Fruit fly (Drosophila melanogaster): Measurements from ENCODE around the gene JMJD5.
A peak's percentile ranks its signal among the peaks of the same experiment; 100 is the strongest.

JMJD5 gene

DNA sequence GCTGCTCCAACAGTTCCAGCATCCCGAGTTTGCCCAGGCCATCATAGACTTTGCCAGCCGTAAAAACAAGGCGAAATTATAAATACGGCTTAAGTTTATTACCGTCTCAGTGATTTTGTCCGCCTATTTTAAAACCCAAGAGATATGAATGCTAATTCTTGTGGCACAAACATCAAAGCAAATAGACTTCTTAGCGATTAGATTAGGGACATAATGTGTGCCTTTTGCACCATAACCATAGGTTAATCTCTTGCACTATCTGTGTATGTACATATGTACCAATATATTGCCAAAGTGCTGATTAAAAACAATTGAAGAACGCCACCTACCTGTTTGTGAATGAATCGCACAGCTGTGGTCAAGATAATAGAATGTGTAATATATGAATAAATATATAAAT lies 11.1 kb upstream of the JMJD5 start:
- TF ChIP-seq CG5204 (GFP tag; optimal IDR thresholded peaks at IDR 0.05) (no peak), pad (GFP tag; optimal IDR thresholded peaks at IDR 0.05) (no peak), CG14711 (tag; optimal IDR thresholded peaks at IDR 0.05) (no peak), CG12768 (GFP tag; optimal IDR thresholded peaks at IDR 0.05) (no peak)

DNA sequence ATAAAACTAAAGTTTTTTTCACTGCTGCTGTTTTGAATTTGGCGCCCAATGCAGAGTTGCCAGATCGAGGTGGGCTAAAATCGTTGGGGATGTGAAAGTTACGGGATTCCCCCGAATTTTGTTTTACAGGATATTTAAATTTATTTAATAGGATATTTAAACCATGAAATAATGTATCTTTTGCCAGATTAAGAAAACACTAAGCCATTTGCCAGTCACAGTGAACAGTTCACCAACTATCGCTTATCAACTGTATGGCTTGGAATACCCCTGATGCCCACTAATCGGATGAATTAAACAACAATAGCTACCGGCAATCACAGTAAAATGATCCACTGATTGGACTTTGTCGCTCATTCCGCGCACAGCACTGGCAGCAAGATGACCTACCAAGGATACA lies 9.9 kb upstream of the JMJD5 start, which contains the start of gene Dci:
TSS of gene Dci (plus strand) at position 286 of the 400 bp plus-strand sequence.
- TF ChIP-seq kay (GFP tag; ENCODE audit: borderline replicate concordance): peak; percentile 77
- peak; percentile 31 for TF ChIP-seq tj (GFP tag; optimal IDR thresholded peaks at IDR 0.05)
- no peak for TF ChIP-seq cic (GFP tag; optimal IDR thresholded peaks at IDR 0.05)
- TF ChIP-seq ovo (GFP tag; optimal IDR thresholded peaks at IDR 0.05): peak; percentile 52
- no peak for TF ChIP-seq CG7045 (GFP tag; optimal IDR thresholded peaks at IDR 0.05)
- peak; percentile 49 for TF ChIP-seq CG11617 (GFP tag; optimal IDR thresholded peaks at IDR 0.05)
- TF ChIP-seq CG7101 (tag; optimal IDR thresholded peaks at IDR 0.05): peak; percentile 38
- TF ChIP-seq CG12768 (GFP tag; optimal IDR thresholded peaks at IDR 0.05): peak; percentile 56
- peak; percentile 14 for TF ChIP-seq pad (GFP tag; optimal IDR thresholded peaks at IDR 0.05)
- TF ChIP-seq CG5204 (GFP tag; optimal IDR thresholded peaks at IDR 0.05): peak; percentile 74
- no peak for TF ChIP-seq Clk (GFP tag; optimal IDR thresholded peaks at IDR 0.05)
- peak; percentile 65 for TF ChIP-seq bab1 (GFP tag; optimal IDR thresholded peaks at IDR 0.05)
- peak; percentile 92 for TF ChIP-seq toe (GFP tag; optimal IDR thresholded peaks at IDR 0.05)
- TF ChIP-seq CG33017 (tag; optimal IDR thresholded peaks at IDR 0.05): peak; percentile 13
- peak; percentile 78 for TF ChIP-seq Hr96 (GFP tag; optimal IDR thresholded peaks at IDR 0.05)
- no peak for TF ChIP-seq cnc (optimal IDR thresholded peaks at IDR 0.05)
- TF ChIP-seq CG1620 (GFP tag; optimal IDR thresholded peaks at IDR 0.05): peak; percentile 73
- peak; percentile 48 for TF ChIP-seq Mnt (GFP tag; optimal IDR thresholded peaks at IDR 0.05)
- peak; percentile 71 for TF ChIP-seq CG14711 (tag; optimal IDR thresholded peaks at IDR 0.05)
- TF ChIP-seq Crg-1 (GFP tag; optimal IDR thresholded peaks at IDR 0.05): peak; percentile 24

DNA sequence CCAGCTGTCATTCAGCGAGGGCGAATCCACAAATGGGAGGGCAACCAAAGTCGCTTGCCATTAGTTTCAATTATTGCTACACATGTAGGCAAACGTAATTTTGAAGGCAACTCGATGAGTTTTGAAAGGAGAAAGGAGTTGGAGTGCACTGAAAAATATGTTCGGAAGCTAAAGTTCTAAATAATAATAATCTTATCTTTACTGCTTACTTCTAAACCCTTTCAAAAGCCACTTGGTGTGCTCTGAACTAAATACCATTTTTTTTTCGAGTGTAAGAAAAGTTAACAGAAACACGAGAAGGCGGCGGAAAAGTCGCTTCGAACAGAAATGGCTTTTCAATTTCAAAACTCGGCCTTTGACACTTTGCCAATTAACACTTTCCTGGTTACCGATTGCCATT lies 2.5 kb upstream of the JMJD5 start, which contains the start of gene Cep290:
TSS of gene Cep290 (plus strand) at position 301 of the 400 bp plus-strand sequence.
- TF ChIP-seq CG5204 (GFP tag; optimal IDR thresholded peaks at IDR 0.05) (no peak), kay (GFP tag; ENCODE audit: borderline replicate concordance) (no peak), Hr96 (GFP tag; optimal IDR thresholded peaks at IDR 0.05) (no peak), CG11617 (GFP tag; optimal IDR thresholded peaks at IDR 0.05) (no peak), bab1 (GFP tag; optimal IDR thresholded peaks at IDR 0.05) (no peak), CG33017 (tag; optimal IDR thresholded peaks at IDR 0.05) (no peak), Clk (GFP tag; optimal IDR thresholded peaks at IDR 0.05) (no peak), toe (GFP tag; optimal IDR thresholded peaks at IDR 0.05) (no peak), cic (GFP tag; optimal IDR thresholded peaks at IDR 0.05) (no peak), Crg-1 (GFP tag; optimal IDR thresholded peaks at IDR 0.05) (no peak), tj (GFP tag; optimal IDR thresholded peaks at IDR 0.05) (no peak)

DNA sequence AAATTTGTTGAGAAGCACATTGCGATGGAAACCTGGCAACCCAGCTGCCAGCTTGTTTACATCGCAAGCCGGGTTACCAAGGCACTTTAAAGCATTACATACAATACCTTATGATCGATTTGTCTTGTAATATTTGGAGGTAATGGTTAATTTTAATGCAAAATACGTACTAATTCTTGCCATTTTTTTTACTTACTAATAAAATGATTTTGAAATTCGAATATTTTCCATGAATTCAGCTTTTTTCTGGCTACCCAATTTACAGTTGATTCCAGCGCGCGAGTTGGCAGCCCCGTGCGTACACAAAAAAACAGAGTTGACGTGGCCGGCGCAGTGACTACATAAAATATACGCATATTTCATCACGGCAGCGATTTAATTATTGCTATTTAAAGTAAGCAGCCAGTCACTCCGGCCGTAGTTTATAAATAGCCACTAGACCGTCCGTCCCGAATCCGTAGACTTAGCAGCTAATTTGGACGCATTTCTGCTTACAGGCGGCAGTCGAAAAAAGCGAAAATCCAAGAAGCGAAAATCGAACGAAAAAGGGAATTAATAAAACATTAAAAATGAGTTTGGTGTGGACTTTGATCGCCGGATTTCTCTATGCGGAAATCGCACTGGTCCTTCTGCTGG lies 3.5 kb downstream of the JMJD5 start, which contains the start of the genes CG13901 and CG13887:
TSS of gene CG13901 (minus strand) at position 270 of the 636 bp plus-strand sequence.
TSS of gene CG13887 (plus strand) at position 310 of the 636 bp plus-strand sequence.
- TF ChIP-seq tj (GFP tag; optimal IDR thresholded peaks at IDR 0.05) (peak; percentile 80), CG33017 (tag; optimal IDR thresholded peaks at IDR 0.05) (peak; percentile 83), CG1620 (GFP tag; optimal IDR thresholded peaks at IDR 0.05) (peak; percentile 88), cnc (optimal IDR thresholded peaks at IDR 0.05) (no peak), CG7045 (GFP tag; optimal IDR thresholded peaks at IDR 0.05) (peak; percentile 90), CG12768 (GFP tag; optimal IDR thresholded peaks at IDR 0.05) (peak; percentile 90), pad (GFP tag; optimal IDR thresholded peaks at IDR 0.05) (peak; percentile 76), CG11617 (GFP tag; optimal IDR thresholded peaks at IDR 0.05) (peak; percentile 91), Mnt (GFP tag; optimal IDR thresholded peaks at IDR 0.05) (peak; percentile 97), ovo (GFP tag; optimal IDR thresholded peaks at IDR 0.05) (peak; percentile 84), CG5204 (GFP tag; optimal IDR thresholded peaks at IDR 0.05) (no peak), CG7101 (tag; optimal IDR thresholded peaks at IDR 0.05) (peak; percentile 89), Clk (GFP tag; optimal IDR thresholded peaks at IDR 0.05) (peak; percentile 77), kay (GFP tag; ENCODE audit: borderline replicate concordance) (no peak), Hr96 (GFP tag; optimal IDR thresholded peaks at IDR 0.05) (peak; percentile 91), toe (GFP tag; optimal IDR thresholded peaks at IDR 0.05) (peak; percentile 91), CG14711 (tag; optimal IDR thresholded peaks at IDR 0.05) (peak; percentile 100), cic (GFP tag; optimal IDR thresholded peaks at IDR 0.05) (peak; percentile 79), bab1 (GFP tag; optimal IDR thresholded peaks at IDR 0.05) (peak; percentile 95), Crg-1 (GFP tag; optimal IDR thresholded peaks at IDR 0.05) (peak; percentile 89)

DNA sequence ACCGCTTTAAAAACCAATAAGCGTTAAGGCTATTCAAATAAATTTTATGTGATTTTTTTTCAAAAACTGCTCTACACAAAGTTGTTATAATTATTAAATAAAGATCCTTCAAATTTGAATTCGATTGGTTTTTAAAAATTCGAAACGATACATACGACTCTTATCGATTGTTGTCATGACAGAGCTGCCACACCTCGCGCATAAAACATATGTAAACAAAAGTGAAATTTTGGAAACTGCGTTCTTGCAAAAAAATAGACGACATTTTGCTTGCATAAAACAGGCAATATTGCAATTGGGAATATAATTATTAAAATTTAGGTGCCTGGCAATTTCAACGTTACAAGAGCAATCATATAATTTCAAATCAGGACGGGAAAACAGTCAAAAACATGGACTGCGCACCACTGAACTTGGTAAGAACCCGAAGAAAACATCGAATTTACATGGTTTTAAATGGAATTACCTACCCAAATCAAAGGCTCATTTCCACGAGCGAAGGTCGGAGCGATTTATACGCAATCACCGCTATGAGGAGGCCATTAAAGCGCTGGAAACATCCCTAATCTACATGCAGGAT lies 5.6 kb downstream of the JMJD5 start, which contains the start of gene CG42554:
TSS of gene CG42554 (plus strand) at position 229 of the 580 bp plus-strand sequence.
- peak; percentile 6 for TF ChIP-seq bab1 (GFP tag; optimal IDR thresholded peaks at IDR 0.05)
- no peak for TF ChIP-seq CG33017 (tag; optimal IDR thresholded peaks at IDR 0.05)
- no peak for TF ChIP-seq Hr96 (GFP tag; optimal IDR thresholded peaks at IDR 0.05)
- TF ChIP-seq CG5204 (GFP tag; optimal IDR thresholded peaks at IDR 0.05): no peak
- TF ChIP-seq Crg-1 (GFP tag; optimal IDR thresholded peaks at IDR 0.05): no peak
- TF ChIP-seq ovo (GFP tag; optimal IDR thresholded peaks at IDR 0.05): no peak
- TF ChIP-seq Mnt (GFP tag; optimal IDR thresholded peaks at IDR 0.05): no peak
- TF ChIP-seq CG14711 (tag; optimal IDR thresholded peaks at IDR 0.05): peak; percentile 55
- no peak for TF ChIP-seq cic (GFP tag; optimal IDR thresholded peaks at IDR 0.05)
- TF ChIP-seq toe (GFP tag; optimal IDR thresholded peaks at IDR 0.05): no peak

DNA sequence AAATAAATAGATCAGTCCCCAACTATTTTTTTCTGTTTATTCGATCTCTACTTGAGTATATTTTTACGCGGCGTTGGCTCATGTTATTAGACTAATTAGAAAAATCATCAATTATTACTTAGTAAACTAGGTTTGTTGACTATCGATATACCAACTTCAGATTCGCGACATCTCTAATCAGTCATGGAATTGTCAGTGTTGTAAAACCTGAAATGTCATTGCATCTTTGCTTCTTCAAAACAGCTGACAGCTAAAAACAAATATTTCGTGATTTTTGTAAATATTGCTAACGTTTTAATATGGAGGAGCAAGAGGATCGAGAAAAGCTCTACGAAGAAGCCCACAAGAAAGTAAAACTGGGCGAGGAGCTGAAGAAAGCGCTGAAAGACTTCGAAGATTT lies 7.3 kb downstream of the JMJD5 start, which contains the start of gene CG42553:
TSS of gene CG42553 (plus strand) at position 216 of the 400 bp plus-strand sequence.
- no peak for TF ChIP-seq Hr96 (GFP tag; optimal IDR thresholded peaks at IDR 0.05)
- no peak for TF ChIP-seq Mnt (GFP tag; optimal IDR thresholded peaks at IDR 0.05)
- no peak for TF ChIP-seq cnc (optimal IDR thresholded peaks at IDR 0.05)
- no peak for TF ChIP-seq toe (GFP tag; optimal IDR thresholded peaks at IDR 0.05)
- no peak for TF ChIP-seq CG5204 (GFP tag; optimal IDR thresholded peaks at IDR 0.05)
- peak; percentile 38 for TF ChIP-seq CG1620 (GFP tag; optimal IDR thresholded peaks at IDR 0.05)
- no peak for TF ChIP-seq CG11617 (GFP tag; optimal IDR thresholded peaks at IDR 0.05)
- peak; percentile 27 for TF ChIP-seq CG7101 (tag; optimal IDR thresholded peaks at IDR 0.05)
- peak; percentile 13 for TF ChIP-seq bab1 (GFP tag; optimal IDR thresholded peaks at IDR 0.05)
- TF ChIP-seq CG12768 (GFP tag; optimal IDR thresholded peaks at IDR 0.05): no peak
- peak; percentile 28 for TF ChIP-seq tj (GFP tag; optimal IDR thresholded peaks at IDR 0.05)

Measured in whole organism, adult.